Fruit fly (Drosophila melanogaster) whole organism, wandering third instar larva: Measurements from ENCODE around the gene CG14017.

Source experiments
- Abd-B ChIP-seq: fragments of >200 bp; optimal IDR thresholded peaks from 2 replicates; lab custom pipeline; 2017; ENCODE audit warnings: missing biosample characterization, missing genetic modification characterization
- Dif ChIP-seq: fragments of 200-275, 200-300 bp; sonication (Bioruptor generic); optimal IDR thresholded peaks from 2 replicates; lab custom pipeline; 2018; ENCODE audit warnings: missing biosample characterization, missing genetic modification characterization; ENCODE audit not compliant: partially characterized antibody
- GATAd ChIP-seq: sonication (Bioruptor generic); optimal IDR thresholded peaks from 2 replicates; lab custom pipeline; 2016; ENCODE audit warnings: missing biosample characterization, missing genetic modification characterization
- Hr83 ChIP-seq: fragments of 200-300 bp; sonication (Bioruptor generic); optimal IDR thresholded peaks from 2 replicates; lab custom pipeline; 2016; ENCODE audit warnings: missing biosample characterization, mild to moderate bottlenecking, missing genetic modification characterization, moderate library complexity; ENCODE audit not compliant: poor library complexity, severe bottlenecking
- Sp1 ChIP-seq: fragments of 200-800 bp; sonication (Bioruptor generic); optimal IDR thresholded peaks from 3 replicates; lab custom pipeline; 2019; ENCODE audit warnings: missing biosample characterization, mild to moderate bottlenecking, missing genetic modification characterization, moderate library complexity
- br ChIP-seq: fragments of 200-800 bp; sonication (Bioruptor generic); optimal IDR thresholded peaks from 2 replicates; lab custom pipeline; 2016; ENCODE audit warnings: missing biosample characterization, missing genetic modification characterization
- dl ChIP-seq, 2 experiments: fragments of 175-275, 200-275 bp in 1 of 2; fragments of 200-275 bp in 1 of 2; sonication (Bioruptor generic); optimal IDR thresholded peaks; lab custom pipeline; 2018; ENCODE audit warnings: mild to moderate bottlenecking in 2 of 2, missing biosample characterization in 2 of 2, missing genetic modification characterization in 2 of 2, moderate library complexity in 2 of 2; ENCODE audit not compliant: partially characterized antibody in 2 of 2, insufficient read depth in 1 of 2
- dmrt93B ChIP-seq: fragments of 200-800 bp; sonication (Bioruptor generic); optimal IDR thresholded peaks from 2 replicates; lab custom pipeline; 2018; ENCODE audit warnings: missing biosample characterization, mild to moderate bottlenecking, missing genetic modification characterization
- usp ChIP-seq: fragments of >200 bp; optimal IDR thresholded peaks from 2 replicates; lab custom pipeline; 2017; ENCODE audit warnings: missing biosample characterization, missing genetic modification characterization

DNA sequence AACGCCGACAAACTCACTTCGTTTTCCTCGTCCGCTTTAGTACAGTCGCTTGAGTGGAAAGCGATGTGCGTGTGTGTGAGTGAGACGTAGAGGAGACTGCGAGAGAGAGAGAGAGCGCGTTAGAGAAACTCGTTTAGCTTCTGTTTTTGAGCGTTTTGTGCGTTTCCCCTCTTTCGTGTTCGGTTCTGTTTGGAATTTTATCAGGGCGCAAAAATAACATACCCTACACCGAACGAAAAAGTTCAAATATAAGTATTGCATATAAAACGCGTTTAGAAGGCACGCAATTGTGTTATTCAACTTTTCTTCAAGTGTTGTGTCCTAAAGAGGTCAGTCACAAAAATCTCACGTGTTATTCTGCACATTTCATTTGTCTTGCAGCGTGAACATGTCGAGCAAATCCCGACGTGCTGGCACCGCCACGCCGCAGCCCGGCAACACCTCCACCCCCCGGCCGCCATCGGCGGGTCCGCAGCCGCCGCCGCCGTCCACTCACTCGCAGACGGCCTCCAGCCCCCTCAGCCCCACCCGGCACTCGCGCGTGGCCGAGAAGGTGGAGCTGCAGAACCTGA is 10.7 kb upstream of the CG14017 start:
- no peak for TF ChIP-seq Abd-B
- no peak for TF ChIP-seq GATAd (GFP tag; lab: Kevin White, UChicago)
- peak; percentile 81 for TF ChIP-seq Dif (GFP tag; lab: Kevin White, UChicago)
- TF ChIP-seq dmrt93B (GFP tag; lab: Kevin White, UChicago): no peak
- peak; percentile 43 for TF ChIP-seq Hr83
- peak; percentile 19 for TF ChIP-seq Sp1
- peak; percentile 7 for TF ChIP-seq br
- TF ChIP-seq dl (GFP tag; optimal IDR thresholded peaks at IDR 0.05; lab: Kevin White, UChicago; ENCODE audit: insufficient read depth in 1 of 2, partially characterized antibody in 2 of 2): peak in 1 of 2 experiments; percentile 0
- TF ChIP-seq usp (GFP tag; lab: Kevin White, UChicago): no peak
